Worm (Caenorhabditis elegans): ENCODE measurements around the gene C24A3.1.

C24A3.1 gene

ce11 chrX:8963469-8963868 is 35.4 kb upstream of the C24A3.1 start:
- peak; percentile 30 for TF ChIP-seq pax-3 (tag; optimal IDR thresholded peaks at IDR 0.05)
- TF ChIP-seq dsc-1 (tag; optimal IDR thresholded peaks at IDR 0.05), result peak; percentile 93
- peak; percentile 59 for TF ChIP-seq nhr-47 (tag; optimal IDR thresholded peaks at IDR 0.05)
- TF ChIP-seq hpl-2 (GFP tag; optimal IDR thresholded peaks at IDR 0.05), result no peak
- TF ChIP-seq nhr-71 (tag; optimal IDR thresholded peaks at IDR 0.05), result peak; percentile 52
- peak; percentile 61 for TF ChIP-seq sox-4 (tag; optimal IDR thresholded peaks at IDR 0.05)
- peak; percentile 87 for TF ChIP-seq fkh-8 (tag; optimal IDR thresholded peaks at IDR 0.05)
- no peak for TF ChIP-seq nhr-84 (tag; optimal IDR thresholded peaks at IDR 0.05)

- TF ChIP-seq ets-5 (GFP tag; IDR thresholded peaks at IDR 0.05) (no peak), unc-98 (GFP tag; IDR thresholded peaks at IDR 0.05) (no peak), snu-23 (GFP tag; optimal IDR thresholded peaks at IDR 0.05) (peak; percentile 13), grh-1 (GFP tag; IDR thresholded peaks at IDR 0.05) (no peak), lsy-2 (tag; optimal IDR thresholded peaks at IDR 0.05) (no peak), dsc-1 (tag; optimal IDR thresholded peaks at IDR 0.05) (peak; percentile 87), efl-3 (GFP tag; optimal IDR thresholded peaks at IDR 0.05) (no peak), sox-4 (tag; optimal IDR thresholded peaks at IDR 0.05) (peak; percentile 86), pax-3 (tag; optimal IDR thresholded peaks at IDR 0.05) (peak; percentile 60), efl-1 (optimal IDR thresholded peaks at IDR 0.05) (no peak), efl-1 (GFP tag; optimal IDR thresholded peaks at IDR 0.05 in 1 of 2) (peak in 1 of 2 experiments; percentile 36), mef-2 (tag; optimal IDR thresholded peaks at IDR 0.05) (no peak), blmp-1 (tag; optimal IDR thresholded peaks at IDR 0.05) (no peak), C34B4.2 (tag; optimal IDR thresholded peaks at IDR 0.05) (no peak), zag-1 (tag; optimal IDR thresholded peaks at IDR 0.05) (no peak), swsn-7 (tag; optimal IDR thresholded peaks at IDR 0.05) (no peak), unc-130 (tag; optimal IDR thresholded peaks at IDR 0.05) (no peak), ztf-4 (tag; optimal IDR thresholded peaks at IDR 0.05) (no peak), fos-1 (tag; optimal IDR thresholded peaks at IDR 0.05) (no peak), lin-14 (GFP tag; optimal IDR thresholded peaks at IDR 0.05) (no peak), fkh-8 (tag; optimal IDR thresholded peaks at IDR 0.05) (peak; percentile 61), nhr-47 (tag; optimal IDR thresholded peaks at IDR 0.05) (peak; percentile 20), nhr-90 (tag; optimal IDR thresholded peaks at IDR 0.05; ENCODE audit: poor library complexity) (peak; percentile 20), unc-62 (GFP tag; optimal IDR thresholded peaks at IDR 0.05) (no peak), nhr-85 (tag) (peak; percentile 64), jun-1 (tag; optimal IDR thresholded peaks at IDR 0.05) (no peak), nhr-77 (tag; optimal IDR thresholded peaks at IDR 0.05) (no peak), alr-1 (tag; optimal IDR thresholded peaks at IDR 0.05; ENCODE audit: borderline replicate concordance) (no peak), mep-1 (tag; optimal IDR thresholded peaks at IDR 0.05) (peak; percentile 8), egl-13 (tag; optimal IDR thresholded peaks at IDR 0.05) (no peak), lin-35 (GFP tag; optimal IDR thresholded peaks at IDR 0.05) (no peak), nhr-71 (tag; optimal IDR thresholded peaks at IDR 0.05) (peak; percentile 28)
Measured at ce11 chrX:8969111-8970048, 29.5 kb upstream of the C24A3.1 start.

ce11 chrX:8971461-8971860 is 27.4 kb upstream of the C24A3.1 start:
- no peak for TF ChIP-seq snpc-4 (tag; optimal IDR thresholded peaks at IDR 0.05)
- TF ChIP-seq nhr-90 (tag; optimal IDR thresholded peaks at IDR 0.05; ENCODE audit: poor library complexity), result peak; percentile 66
- no peak for TF ChIP-seq nhr-28 (tag; optimal IDR thresholded peaks at IDR 0.05)
- TF ChIP-seq unc-30 (tag; optimal IDR thresholded peaks at IDR 0.05), result no peak
- TF ChIP-seq lin-14 (GFP tag; optimal IDR thresholded peaks at IDR 0.05), result peak; percentile 27
- TF ChIP-seq sup-37 (GFP tag; optimal IDR thresholded peaks at IDR 0.05), result no peak
- TF ChIP-seq ceh-8 (GFP tag; optimal IDR thresholded peaks at IDR 0.05), result no peak
- TF ChIP-seq nhr-20 (tag; optimal IDR thresholded peaks at IDR 0.05), result peak; percentile 63
- TF ChIP-seq lin-35 (GFP tag; optimal IDR thresholded peaks at IDR 0.05), result peak in 1 of 2 experiments; percentile 11
- TF ChIP-seq dpl-1 (GFP tag; optimal IDR thresholded peaks at IDR 0.05), result no peak
- TF ChIP-seq hlh-4 (tag; optimal IDR thresholded peaks at IDR 0.05), result no peak
- no peak for TF ChIP-seq ceh-88 (GFP tag; IDR thresholded peaks at IDR 0.05)
- no peak for TF ChIP-seq ets-5 (GFP tag; IDR thresholded peaks at IDR 0.05)
- TF ChIP-seq lir-3 (tag; optimal IDR thresholded peaks at IDR 0.05; ENCODE audit: poor library complexity), result peak; percentile 20
- TF ChIP-seq pax-3 (tag; optimal IDR thresholded peaks at IDR 0.05), result no peak
- peak; percentile 9 for TF ChIP-seq irx-1 (tag; optimal IDR thresholded peaks at IDR 0.05)
- TF ChIP-seq efl-1 (optimal IDR thresholded peaks at IDR 0.05), result peak in 1 of 2 experiments; percentile 3
- peak in 1 of 2 experiments; percentile 66 for TF ChIP-seq efl-1 (GFP tag; optimal IDR thresholded peaks at IDR 0.05 in 1 of 2)
- TF ChIP-seq ceh-63 (GFP tag; optimal IDR thresholded peaks at IDR 0.05), result no peak
- TF ChIP-seq nhr-85 (tag), result peak; percentile 77
- TF ChIP-seq blmp-1 (tag; optimal IDR thresholded peaks at IDR 0.05), result no peak
- no peak for TF ChIP-seq Y116A8C.19 (tag; optimal IDR thresholded peaks at IDR 0.05; ENCODE audit: borderline replicate concordance)
- peak; percentile 47 for TF ChIP-seq dsc-1 (tag; optimal IDR thresholded peaks at IDR 0.05)
- TF ChIP-seq unc-130 (tag; optimal IDR thresholded peaks at IDR 0.05), result peak; percentile 59

Data from whole organism, L1 larva.